Fruit fly (Drosophila melanogaster) whole organism, adult: ENCODE results near the gene CG33158.
A peak's percentile ranks its signal among the peaks of the same experiment; 100 is the strongest.

ENCODE experiments used
- CG12768 ChIP-seq: fragments of 200-800 bp; sonication (Bioruptor generic); optimal IDR thresholded peaks from 2 replicates; lab custom pipeline; 2017; ENCODE audit warnings: missing biosample characterization, missing genetic modification characterization, mild to moderate bottlenecking, moderate library complexity, missing genetic modification reagents
- CG14711 ChIP-seq: fragments of 200-800 bp; sonication (Bioruptor generic); optimal IDR thresholded peaks from 2 replicates; lab custom pipeline; 2018; ENCODE audit warnings: missing biosample characterization, mild to moderate bottlenecking, missing genetic modification characterization, moderate library complexity
- CG5204 ChIP-seq: fragments of 200-800 bp; sonication (Bioruptor generic); optimal IDR thresholded peaks from 2 replicates; lab custom pipeline; 2016; ENCODE audit warnings: missing biosample characterization, missing genetic modification characterization
- Hr96 ChIP-seq: fragments of 200-800 bp; sonication (Bioruptor generic); optimal IDR thresholded peaks from 2 replicates; lab custom pipeline; 2016; ENCODE audit warnings: missing biosample characterization, missing genetic modification characterization
- bab1 ChIP-seq: fragments of 200-800 bp; sonication (Bioruptor generic); optimal IDR thresholded peaks from 3 replicates; lab custom pipeline; 2019; ENCODE audit warnings: missing biosample characterization, mild to moderate bottlenecking, missing genetic modification characterization, moderate library complexity
- kay ChIP-seq: fragments of 200-800 bp; sonication (Bioruptor generic); peaks from one replicate; lab custom pipeline; 2016; ENCODE audit warnings: missing biosample characterization, missing genetic modification characterization, borderline replicate concordance
- pad ChIP-seq: fragments of 200-800 bp; sonication (Bioruptor generic); optimal IDR thresholded peaks from 3 replicates; lab custom pipeline; 2017; ENCODE audit warnings: missing biosample characterization, missing genetic modification characterization, mild to moderate bottlenecking, moderate library complexity, missing genetic modification reagents
- tj ChIP-seq: fragments of 200-800 bp; sonication (Bioruptor generic); optimal IDR thresholded peaks from 3 replicates; lab custom pipeline; 2017; ENCODE audit warnings: missing biosample characterization, mild to moderate bottlenecking, missing genetic modification characterization, moderate library complexity
- toe ChIP-seq: fragments of 200-800 bp; sonication (Bioruptor generic); optimal IDR thresholded peaks from 2 replicates; lab custom pipeline; 2016; ENCODE audit warnings: missing biosample characterization, missing genetic modification characterization

DNA sequence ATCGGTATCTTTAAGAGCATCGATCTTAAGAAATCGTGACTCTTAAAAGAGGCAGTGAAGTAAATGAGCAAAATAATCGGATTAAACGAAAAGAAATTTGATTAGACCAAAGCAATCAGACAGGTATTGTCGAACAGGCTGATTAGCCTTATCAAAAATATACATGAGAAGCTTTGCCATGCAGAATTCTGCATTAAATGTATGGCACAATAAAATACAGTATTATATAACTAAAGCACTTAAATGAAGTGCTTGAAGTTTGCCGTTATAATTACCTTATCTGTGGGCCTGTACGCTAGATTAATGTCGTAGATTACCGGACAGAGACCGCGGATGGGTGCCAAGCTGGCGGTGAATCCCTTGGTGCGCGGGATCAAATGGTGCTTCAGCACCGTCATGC, 36.3 kb upstream of the CG33158 start:
- TF ChIP-seq CG14711 (tag; lab: Kevin White, UChicago) (no peak), pad (GFP tag; lab: Kevin White, UChicago) (no peak), tj (no peak), toe (GFP tag; lab: Kevin White, UChicago) (no peak), bab1 (GFP tag; lab: Kevin White, UChicago) (no peak), kay (GFP tag; lab: Kevin White, UChicago) (peak; percentile 50), CG5204 (GFP tag; lab: Kevin White, UChicago) (no peak), CG12768 (GFP tag; lab: Kevin White, UChicago) (no peak), Hr96 (GFP tag; lab: Kevin White, UChicago) (no peak)
